Worm (Caenorhabditis elegans): ENCODE measurements around the gene hrpk-2.

hrpk-2 gene

ce11 chrIII:7986585-7987171 is at the start of gene hrpk-2:
TSS of gene hrpk-2 (plus strand) at chrIII:7987121.
- TF ChIP-seq unc-55 (GFP tag; optimal IDR thresholded peaks at IDR 0.05) (no peak), nhr-21 (tag; optimal IDR thresholded peaks at IDR 0.05) (no peak)

- TF ChIP-seq sma-3 (GFP tag; optimal IDR thresholded peaks at IDR 0.05) (no peak), mdl-1 (tag; optimal IDR thresholded peaks at IDR 0.05) (no peak), elt-1 (tag; optimal IDR thresholded peaks at IDR 0.05) (no peak), nhr-6 (tag; optimal IDR thresholded peaks at IDR 0.05) (no peak), nhr-12 (tag; optimal IDR thresholded peaks at IDR 0.05) (no peak), R02D3.7 (tag; optimal IDR thresholded peaks at IDR 0.05) (no peak), elt-3 (tag; optimal IDR thresholded peaks at IDR 0.05) (no peak), unc-55 (GFP tag; optimal IDR thresholded peaks at IDR 0.05) (no peak), nhr-129 (tag; optimal IDR thresholded peaks at IDR 0.05) (no peak), egl-27 (tag; optimal IDR thresholded peaks at IDR 0.05) (no peak), dmd-4 (tag; optimal IDR thresholded peaks at IDR 0.05) (no peak), nhr-25 (tag; optimal IDR thresholded peaks at IDR 0.05) (no peak), ceh-16 (tag; optimal IDR thresholded peaks at IDR 0.05) (no peak), Y55F3AM.14 (GFP tag; optimal IDR thresholded peaks at IDR 0.05) (no peak), unc-39 (tag; optimal IDR thresholded peaks at IDR 0.05) (no peak), lin-13 (GFP tag; optimal IDR thresholded peaks at IDR 0.05) (no peak), nhr-237 (tag; optimal IDR thresholded peaks at IDR 0.05) (no peak), ama-1 (optimal IDR thresholded peaks at IDR 0.05) (no peak), nhr-11 (tag; optimal IDR thresholded peaks at IDR 0.05) (no peak)
Observed at ce11 chrIII:7937548-7937947, 49.4 kb upstream of the hrpk-2 start, which contains the start of gene C29E4.10. TSS of gene C29E4.10 (plus strand) at chrIII:7937848.

- no peak for TF ChIP-seq nhr-11 (tag; optimal IDR thresholded peaks at IDR 0.05)
- no peak for TF ChIP-seq peb-1 (tag; optimal IDR thresholded peaks at IDR 0.05)
- no peak for TF ChIP-seq dmd-4 (tag; optimal IDR thresholded peaks at IDR 0.05)
- peak; percentile 58 for TF ChIP-seq sma-9 (GFP tag; optimal IDR thresholded peaks at IDR 0.05)
- no peak for TF ChIP-seq sma-9 (tag; optimal IDR thresholded peaks at IDR 0.05)
- TF ChIP-seq ZK546.5 (tag; optimal IDR thresholded peaks at IDR 0.05), result no peak
- TF ChIP-seq R02D3.7 (tag; optimal IDR thresholded peaks at IDR 0.05), result peak; percentile 20
- TF ChIP-seq elt-1 (tag; optimal IDR thresholded peaks at IDR 0.05), result no peak
- no peak for TF ChIP-seq mbf-1 (tag; optimal IDR thresholded peaks at IDR 0.05)
- no peak for TF ChIP-seq Y55F3AM.14 (GFP tag; optimal IDR thresholded peaks at IDR 0.05)
- TF ChIP-seq unc-55 (GFP tag; optimal IDR thresholded peaks at IDR 0.05), result peak; percentile 86
- no peak for TF ChIP-seq blmp-1 (tag; optimal IDR thresholded peaks at IDR 0.05; ENCODE audit: insufficient read depth)
- no peak for TF ChIP-seq ztf-4 (tag; optimal IDR thresholded peaks at IDR 0.05)
- TF ChIP-seq alr-1 (tag; optimal IDR thresholded peaks at IDR 0.05), result no peak
- TF ChIP-seq nhr-237 (tag; optimal IDR thresholded peaks at IDR 0.05), result no peak
- no peak for TF ChIP-seq nhr-10 (tag; optimal IDR thresholded peaks at IDR 0.05)
- no peak for TF ChIP-seq ceh-82 (tag; optimal IDR thresholded peaks at IDR 0.05)
- TF ChIP-seq sma-3 (GFP tag; optimal IDR thresholded peaks at IDR 0.05), result peak; percentile 61
- TF ChIP-seq unc-39 (tag; optimal IDR thresholded peaks at IDR 0.05), result no peak
- no peak for TF ChIP-seq nhr-12 (tag; optimal IDR thresholded peaks at IDR 0.05)
- TF ChIP-seq mdl-1 (tag; optimal IDR thresholded peaks at IDR 0.05), result no peak
- TF ChIP-seq nhr-23 (tag; optimal IDR thresholded peaks at IDR 0.05), result no peak
- TF ChIP-seq fos-1 (tag; optimal IDR thresholded peaks at IDR 0.05), result no peak
- TF ChIP-seq crh-2 (tag; optimal IDR thresholded peaks at IDR 0.05), result peak; percentile 49
- no peak for TF ChIP-seq aly-2 (tag; optimal IDR thresholded peaks at IDR 0.05)
- no peak for TF ChIP-seq ztf-11 (tag; optimal IDR thresholded peaks at IDR 0.05)
- no peak for TF ChIP-seq elt-3 (tag; optimal IDR thresholded peaks at IDR 0.05)
- TF ChIP-seq sem-4 (tag; optimal IDR thresholded peaks at IDR 0.05), result no peak
- no peak for TF ChIP-seq nhr-6 (tag; optimal IDR thresholded peaks at IDR 0.05)
- TF ChIP-seq nhr-129 (tag; optimal IDR thresholded peaks at IDR 0.05), result peak; percentile 64
- TF ChIP-seq nhr-25 (tag; optimal IDR thresholded peaks at IDR 0.05), result peak; percentile 60
- TF ChIP-seq lin-11 (tag; optimal IDR thresholded peaks at IDR 0.05), result peak; percentile 70
- peak; percentile 56 for TF ChIP-seq mab-5 (tag; optimal IDR thresholded peaks at IDR 0.05)
- peak; percentile 46 for TF ChIP-seq F13H6.1 (tag; optimal IDR thresholded peaks at IDR 0.05)
- TF ChIP-seq snpc-4 (tag; optimal IDR thresholded peaks at IDR 0.05), result no peak
- peak; percentile 97 for TF ChIP-seq gmeb-1 (tag; optimal IDR thresholded peaks at IDR 0.05)
- TF ChIP-seq egl-27 (tag; optimal IDR thresholded peaks at IDR 0.05), result no peak
- TF ChIP-seq skn-1 (tag; optimal IDR thresholded peaks at IDR 0.05), result no peak
- peak; percentile 68 for TF ChIP-seq lin-13 (GFP tag; optimal IDR thresholded peaks at IDR 0.05)
- TF ChIP-seq zag-1 (tag; optimal IDR thresholded peaks at IDR 0.05), result no peak
- TF ChIP-seq nhr-77 (tag; optimal IDR thresholded peaks at IDR 0.05), result peak; percentile 30
- TF ChIP-seq ztf-1 (GFP tag; conservative IDR thresholded peaks at IDR 0.05), result no peak
- TF ChIP-seq ceh-16 (tag; optimal IDR thresholded peaks at IDR 0.05), result no peak
- TF ChIP-seq unc-62 (GFP tag; optimal IDR thresholded peaks at IDR 0.05), result no peak
- peak; percentile 81 for TF ChIP-seq C34F6.9 (tag; optimal IDR thresholded peaks at IDR 0.05)
- TF ChIP-seq lin-39 (tag; optimal IDR thresholded peaks at IDR 0.05), result no peak
- TF ChIP-seq nhr-21 (tag; optimal IDR thresholded peaks at IDR 0.05), result peak; percentile 42
Observed at ce11 chrIII:7940819-7941218, 46.1 kb upstream of the hrpk-2 start, which contains the start of gene C29E4.12. TSS of gene C29E4.12 (plus strand) at chrIII:7941151.

Data from whole organism, L2 larva.